Worm (Caenorhabditis elegans): ENCODE data around the gene tmem-131.
A peak's percentile ranks its signal among the peaks of the same experiment; 100 is the strongest.

The tmem-131 gene

DNA sequence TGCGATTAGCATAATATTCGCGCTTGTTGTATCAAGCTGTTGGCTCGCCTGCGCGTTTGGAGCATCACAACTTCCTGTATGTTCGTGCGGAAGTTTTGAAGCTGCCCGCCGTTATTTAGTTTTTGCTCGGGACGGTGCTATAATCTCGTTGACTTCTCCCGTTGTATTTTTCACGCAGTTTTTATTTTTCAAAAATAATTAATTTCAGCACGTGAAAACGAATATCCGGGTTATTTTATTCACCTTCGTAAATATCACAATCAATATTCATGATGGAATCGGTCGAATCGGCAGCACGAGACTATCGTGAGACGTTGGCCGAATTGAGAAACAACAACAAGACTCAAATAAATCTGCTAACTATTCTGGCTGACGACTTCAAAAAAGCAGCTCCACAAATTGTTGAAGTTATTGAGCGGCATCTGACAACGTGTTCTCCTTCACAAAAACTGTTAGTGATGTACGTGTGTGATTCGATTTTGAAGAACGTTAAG is 27.2 kb upstream of the tmem-131 start (continued):
- TF ChIP-seq R02D3.7 (tag; optimal IDR thresholded peaks at IDR 0.05), result no peak
- TF ChIP-seq lin-1 (GFP tag; IDR thresholded peaks at IDR 0.05), result 0 out of 2 replicates have a peak, but pooled peaks have one; percentile 18
- TF ChIP-seq daf-8 (GFP tag; IDR thresholded peaks at IDR 0.05), result no peak
- TF ChIP-seq T26A8.4 (GFP tag; IDR thresholded peaks at IDR 0.05), result peak; percentile 60
- no peak for TF ChIP-seq ceh-32 (tag; optimal IDR thresholded peaks at IDR 0.05; ENCODE audit: poor library complexity)
- TF ChIP-seq lin-13 (GFP tag; optimal IDR thresholded peaks at IDR 0.05), result no peak
- no peak for TF ChIP-seq arid-1 (GFP tag; conservative IDR thresholded peaks at IDR 0.05)
- peak; percentile 29 for TF ChIP-seq spr-1 (tag; optimal IDR thresholded peaks at IDR 0.05)
- TF ChIP-seq nhr-237 (tag; optimal IDR thresholded peaks at IDR 0.05), result no peak
- TF ChIP-seq nhr-6 (tag; optimal IDR thresholded peaks at IDR 0.05), result no peak
- TF ChIP-seq unc-39 (tag; optimal IDR thresholded peaks at IDR 0.05), result no peak
- TF ChIP-seq F49E8.2 (tag; optimal IDR thresholded peaks at IDR 0.05; ENCODE audit: borderline replicate concordance), result no peak
- no peak for TF ChIP-seq skn-1 (tag; optimal IDR thresholded peaks at IDR 0.05)
- no peak for TF ChIP-seq egl-27 (tag; optimal IDR thresholded peaks at IDR 0.05)
- TF ChIP-seq aly-2 (tag; optimal IDR thresholded peaks at IDR 0.05), result no peak
- TF ChIP-seq rbr-2 (tag; optimal IDR thresholded peaks at IDR 0.05), result peak; percentile 46
- 0 out of 2 replicates have a peak, but pooled peaks have one; percentile 8 for TF ChIP-seq ctbp-1 (GFP tag; IDR thresholded peaks at IDR 0.05)
- TF ChIP-seq ceh-44 (GFP tag; IDR thresholded peaks at IDR 0.05), result no peak
- peak; percentile 15 for TF ChIP-seq hlh-11 (tag; optimal IDR thresholded peaks at IDR 0.05)
- no peak for TF ChIP-seq cey-2 (tag; optimal IDR thresholded peaks at IDR 0.05; ENCODE audit: borderline replicate concordance, insufficient read depth)

ce11 chrIII:5024393-5024964 is 26.5 kb upstream of the tmem-131 start, which contains the start of gene pcf-11:
Gene pcf-11 (plus strand): TSS chrIII:5024914.
- peak; percentile 52 for TF ChIP-seq nhr-77 (tag; optimal IDR thresholded peaks at IDR 0.05)
- peak; percentile 86 for TF ChIP-seq aha-1 (tag)
- peak; percentile 33; the same call in 1 of the 2 replicates for TF ChIP-seq set-16 (GFP tag; IDR thresholded peaks at IDR 0.05)
- peak; percentile 50 for TF ChIP-seq lin-38 (GFP tag; IDR thresholded peaks at IDR 0.05)
- no peak for TF ChIP-seq snpc-1.2 (GFP tag; IDR thresholded peaks at IDR 0.05)
- TF ChIP-seq rbr-2 (tag; optimal IDR thresholded peaks at IDR 0.05), result peak; percentile 34
- no peak for TF ChIP-seq pha-4 (GFP tag; IDR thresholded peaks at IDR 0.05)
- no peak for TF ChIP-seq pha-4 (tag; optimal IDR thresholded peaks at IDR 0.05)
- no peak for TF ChIP-seq Y75B8A.6 (GFP tag; IDR thresholded peaks at IDR 0.05)
- no peak for TF ChIP-seq php-3 (GFP tag; IDR thresholded peaks at IDR 0.05)
- TF ChIP-seq lsy-2 (tag; optimal IDR thresholded peaks at IDR 0.05), result peak; percentile 24 to 65
- TF ChIP-seq hlh-11 (tag; optimal IDR thresholded peaks at IDR 0.05), result peak; percentile 64
- TF ChIP-seq mxl-3 (GFP tag; optimal IDR thresholded peaks at IDR 0.05), result peak; percentile 81
- TF ChIP-seq ceh-20 (GFP tag; IDR thresholded peaks at IDR 0.05), result no peak
- peak; percentile 50 for TF ChIP-seq nhr-28 (tag; optimal IDR thresholded peaks at IDR 0.05)
- no peak for TF ChIP-seq skn-1 (tag; optimal IDR thresholded peaks at IDR 0.05)
- TF ChIP-seq mes-2 (tag; optimal IDR thresholded peaks at IDR 0.05; ENCODE audit: poor library complexity, severe bottlenecking), result peak; percentile 75
- no peak for TF ChIP-seq spr-1 (tag; optimal IDR thresholded peaks at IDR 0.05)
- TF ChIP-seq dpl-1 (GFP tag; optimal IDR thresholded peaks at IDR 0.05), result peak; percentile 61
- TF ChIP-seq nhr-11 (tag; optimal IDR thresholded peaks at IDR 0.05), result peak; percentile 41
- TF ChIP-seq dve-1 (tag; optimal IDR thresholded peaks at IDR 0.05; ENCODE audit: insufficient read depth), result peak; percentile 53
- no peak for TF ChIP-seq aly-2 (tag; optimal IDR thresholded peaks at IDR 0.05)
- TF ChIP-seq lin-13 (GFP tag; optimal IDR thresholded peaks at IDR 0.05), result peak; percentile 68
- TF ChIP-seq mdt-29 (GFP tag; IDR thresholded peaks at IDR 0.05), result 0 out of 2 replicates have a peak, but pooled peaks have one; percentile 6
- TF ChIP-seq unc-130 (GFP tag; optimal IDR thresholded peaks at IDR 0.05), result peak; percentile 7
- TF ChIP-seq dmd-6 (GFP tag; IDR thresholded peaks at IDR 0.05), result peak; percentile 13; the same call in 1 of the 2 replicates
- TF ChIP-seq ama-1 (optimal IDR thresholded peaks at IDR 0.05), result peak; percentile 90
- peak; percentile 50 for TF ChIP-seq nhr-6 (tag; optimal IDR thresholded peaks at IDR 0.05)
- TF ChIP-seq ceh-28 (tag; optimal IDR thresholded peaks at IDR 0.05), result peak; percentile 58
- peak; percentile 45 to 80 for TF ChIP-seq mdl-1 (tag; optimal IDR thresholded peaks at IDR 0.05)
- no peak for TF ChIP-seq madf-9 (GFP tag; conservative IDR thresholded peaks at IDR 0.05)
- TF ChIP-seq hlh-30 (tag; optimal IDR thresholded peaks at IDR 0.05; ENCODE audit: insufficient read depth), result peak; percentile 95
- peak; percentile 62 for TF ChIP-seq hmg-1.1 (GFP tag; IDR thresholded peaks at IDR 0.05)
- TF ChIP-seq mep-1 (tag; optimal IDR thresholded peaks at IDR 0.05), result peak; percentile 64
- no peak for TF ChIP-seq T26A8.4 (GFP tag; IDR thresholded peaks at IDR 0.05)
- no peak for TF ChIP-seq daf-19 (GFP tag; conservative IDR thresholded peaks at IDR 0.05)
